Worm (Caenorhabditis elegans): Measurements from ENCODE around the gene nhr-80.

ce11 chrIII:2919-3371 lies 11.7 kb downstream of the nhr-80 start, which contains the start of the genes fbxa-6, cTel54X.2 and npr-30:
- TF ChIP-seq W03F9.2 (tag; optimal IDR thresholded peaks at IDR 0.05), result no peak
- TF ChIP-seq him-1 (tag; optimal IDR thresholded peaks at IDR 0.05), result no peak

Data from whole organism, L4/young adult.